Worm (Caenorhabditis elegans): ENCODE measurements around the gene C33G3.6.
A peak's percentile ranks its signal among the peaks of the same experiment; 100 is the strongest.

Gene C33G3.6

DNA sequence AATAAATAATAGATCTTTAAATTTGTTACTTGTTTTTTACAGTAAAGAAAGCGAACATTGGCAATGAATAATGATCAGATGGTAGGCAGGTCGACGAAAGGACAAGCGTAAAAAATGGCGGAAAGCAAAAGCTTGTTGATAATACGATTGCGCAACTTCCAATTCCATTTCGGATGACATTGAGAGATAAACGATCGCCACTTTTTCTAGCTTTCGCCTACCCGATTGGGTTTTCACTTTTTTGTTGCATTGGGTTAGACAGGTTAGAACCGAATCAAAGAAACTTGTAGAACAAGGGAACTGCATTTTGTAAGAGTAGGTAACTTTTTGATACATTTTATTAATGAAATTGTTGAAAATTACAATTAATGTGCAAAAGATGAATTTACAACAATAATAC, 14.6 kb downstream of the C33G3.6 start:
- TF ChIP-seq elt-3 (tag; optimal IDR thresholded peaks at IDR 0.05) = no peak
- peak; percentile 52 for TF ChIP-seq blmp-1 (tag; optimal IDR thresholded peaks at IDR 0.05)
- TF ChIP-seq elt-1 (tag; optimal IDR thresholded peaks at IDR 0.05; ENCODE audit: borderline replicate concordance, insufficient read depth) = no peak
- no peak for TF ChIP-seq sptf-1 (tag; optimal IDR thresholded peaks at IDR 0.05)
- no peak for TF ChIP-seq unc-62 (GFP tag; optimal IDR thresholded peaks at IDR 0.05)
- no peak for TF ChIP-seq sem-2 (GFP tag; optimal IDR thresholded peaks at IDR 0.05)
- peak; percentile 39 for TF ChIP-seq zip-8 (tag; optimal IDR thresholded peaks at IDR 0.05)

DNA sequence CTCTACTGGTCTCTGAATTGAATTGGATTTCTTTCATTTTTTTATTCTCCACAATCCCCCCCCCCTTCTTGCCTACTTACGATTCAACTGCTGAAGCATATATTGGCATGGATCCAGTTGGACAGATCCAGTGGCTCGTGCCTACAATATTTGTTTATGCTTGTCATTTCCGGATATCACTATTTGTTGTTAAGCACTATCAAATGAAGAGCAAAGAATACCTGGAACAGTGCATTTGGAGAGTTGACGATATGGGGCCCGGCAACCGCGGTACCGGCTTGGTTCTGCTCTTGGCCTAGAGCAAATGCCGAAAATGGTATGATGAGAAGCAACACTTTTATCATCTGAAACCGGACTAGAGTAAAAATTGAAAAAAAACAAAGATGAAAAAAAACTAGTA, 16.5 kb downstream of the C33G3.6 start, which contains the start of gene lgc-21:
Gene lgc-21 (minus strand): TSS at position 344 of the 400 bp plus-strand sequence.
- TF ChIP-seq flh-1 (GFP tag; optimal IDR thresholded peaks at IDR 0.05) (no peak), nhr-237 (tag; optimal IDR thresholded peaks at IDR 0.05) (no peak), sptf-1 (tag; optimal IDR thresholded peaks at IDR 0.05) (no peak), unc-62 (GFP tag; optimal IDR thresholded peaks at IDR 0.05) (no peak), drap-1 (GFP tag; optimal IDR thresholded peaks at IDR 0.05) (no peak), unc-39 (tag; optimal IDR thresholded peaks at IDR 0.05) (no peak), zip-8 (tag; optimal IDR thresholded peaks at IDR 0.05) (no peak), mab-5 (tag; optimal IDR thresholded peaks at IDR 0.05) (no peak), nhr-28 (tag; optimal IDR thresholded peaks at IDR 0.05) (no peak), ham-2 (GFP tag; optimal IDR thresholded peaks at IDR 0.05) (no peak), elt-3 (tag; optimal IDR thresholded peaks at IDR 0.05) (no peak), ceh-43 (GFP tag; optimal IDR thresholded peaks at IDR 0.05) (no peak), hlh-1 (tag; optimal IDR thresholded peaks at IDR 0.05) (no peak), bed-3 (GFP tag; optimal IDR thresholded peaks at IDR 0.05) (no peak), blmp-1 (tag; optimal IDR thresholded peaks at IDR 0.05) (no peak), ces-1 (GFP tag; optimal IDR thresholded peaks at IDR 0.05) (no peak), elt-1 (tag; optimal IDR thresholded peaks at IDR 0.05; ENCODE audit: borderline replicate concordance, insufficient read depth) (no peak), snpc-4 (tag; optimal IDR thresholded peaks at IDR 0.05) (no peak), M03D4.4 (tag; optimal IDR thresholded peaks at IDR 0.05) (no peak)

DNA sequence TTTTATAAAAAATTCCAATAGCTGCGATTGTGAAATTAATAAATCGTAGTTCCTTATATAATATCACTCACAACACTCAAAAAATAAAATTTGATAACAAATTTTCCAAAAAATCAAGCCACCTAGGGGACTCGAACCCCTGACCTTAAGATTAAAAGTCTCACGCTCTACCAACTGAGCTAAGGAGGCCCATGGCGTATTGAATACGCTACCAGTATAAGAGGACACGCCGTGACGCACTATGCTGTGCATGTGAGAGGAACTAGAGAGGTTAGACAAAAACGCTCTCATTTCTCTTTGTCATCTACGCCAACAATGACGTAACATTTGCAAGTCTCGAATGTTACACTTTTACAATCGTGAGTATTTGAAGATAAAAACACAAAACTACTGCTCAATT, 20.3 kb downstream of the C33G3.6 start:
- TF ChIP-seq ham-2 (GFP tag; optimal IDR thresholded peaks at IDR 0.05) = peak; percentile 87
- peak; percentile 91 for TF ChIP-seq ceh-43 (GFP tag; optimal IDR thresholded peaks at IDR 0.05)
- no peak for TF ChIP-seq nhr-76 (tag; optimal IDR thresholded peaks at IDR 0.05)
- TF ChIP-seq unc-120 (tag; optimal IDR thresholded peaks at IDR 0.05; ENCODE audit: poor library complexity, severe bottlenecking) = peak; percentile 97
- peak; percentile 93 for TF ChIP-seq drap-1 (GFP tag; optimal IDR thresholded peaks at IDR 0.05)
- TF ChIP-seq elt-1 (tag; optimal IDR thresholded peaks at IDR 0.05; ENCODE audit: borderline replicate concordance, insufficient read depth) = no peak
- TF ChIP-seq sem-2 (GFP tag; optimal IDR thresholded peaks at IDR 0.05) = peak; percentile 89
- peak; percentile 82 for TF ChIP-seq mep-1 (tag; optimal IDR thresholded peaks at IDR 0.05)
- TF ChIP-seq snpc-4 (tag; optimal IDR thresholded peaks at IDR 0.05) = no peak
- peak; percentile 96 for TF ChIP-seq M03D4.4 (tag; optimal IDR thresholded peaks at IDR 0.05)
- peak; percentile 80 for TF ChIP-seq flh-1 (GFP tag; optimal IDR thresholded peaks at IDR 0.05)
- TF ChIP-seq blmp-1 (tag; optimal IDR thresholded peaks at IDR 0.05) = no peak
- peak; percentile 92 for TF ChIP-seq unc-62 (GFP tag; optimal IDR thresholded peaks at IDR 0.05)
- peak; percentile 97 for TF ChIP-seq ceh-83 (GFP tag; optimal IDR thresholded peaks at IDR 0.05)
- TF ChIP-seq ceh-39 (tag; optimal IDR thresholded peaks at IDR 0.05) = peak; percentile 61
- TF ChIP-seq elt-3 (tag; optimal IDR thresholded peaks at IDR 0.05) = peak; percentile 56
- TF ChIP-seq zip-8 (tag; optimal IDR thresholded peaks at IDR 0.05) = peak; percentile 57
- TF ChIP-seq nhr-28 (tag; optimal IDR thresholded peaks at IDR 0.05) = peak; percentile 64
- TF ChIP-seq unc-39 (tag; optimal IDR thresholded peaks at IDR 0.05) = peak; percentile 37
- no peak for TF ChIP-seq nhr-2 (tag; optimal IDR thresholded peaks at IDR 0.05)
- TF ChIP-seq nhr-12 (tag; optimal IDR thresholded peaks at IDR 0.05) = no peak
- TF ChIP-seq pha-4 (tag; optimal IDR thresholded peaks at IDR 0.05) = peak; percentile 86
- peak; percentile 34 for TF ChIP-seq mab-5 (tag; optimal IDR thresholded peaks at IDR 0.05)
- TF ChIP-seq sptf-1 (tag; optimal IDR thresholded peaks at IDR 0.05) = peak; percentile 98
- peak; percentile 67 for TF ChIP-seq ces-1 (GFP tag; optimal IDR thresholded peaks at IDR 0.05)
- TF ChIP-seq cnd-1 (tag; optimal IDR thresholded peaks at IDR 0.05) = peak; percentile 94
- TF ChIP-seq lsy-2 (tag; optimal IDR thresholded peaks at IDR 0.05) = peak; percentile 43
- TF ChIP-seq lin-32 (GFP tag; optimal IDR thresholded peaks at IDR 0.05) = peak; percentile 89
- peak; percentile 89 for TF ChIP-seq bed-3 (GFP tag; optimal IDR thresholded peaks at IDR 0.05)
- TF ChIP-seq hlh-1 (tag; optimal IDR thresholded peaks at IDR 0.05) = peak; percentile 74
- peak; percentile 58 for TF ChIP-seq ztf-11 (tag; optimal IDR thresholded peaks at IDR 0.05)
- peak; percentile 61 for TF ChIP-seq lin-13 (tag; optimal IDR thresholded peaks at IDR 0.05)
- TF ChIP-seq nhr-237 (tag; optimal IDR thresholded peaks at IDR 0.05) = peak; percentile 81
- TF ChIP-seq mls-2 (tag; optimal IDR thresholded peaks at IDR 0.05) = peak; percentile 98
- peak; percentile 95 for TF ChIP-seq tbx-8 (GFP tag; optimal IDR thresholded peaks at IDR 0.05)

Measured in whole organism, mixed stage, embryonic.